Worm (Caenorhabditis elegans): ENCODE data around the gene C34F11.8.

C34F11.8 gene

ce11 chrII:5218349-5218748, 7.6 kb upstream of the C34F11.8 start:
- TF ChIP-seq lsy-2 (tag; optimal IDR thresholded peaks at IDR 0.05): no peak
- TF ChIP-seq pqm-1 (tag; optimal IDR thresholded peaks at IDR 0.05): no peak
- TF ChIP-seq zip-4 (GFP tag; optimal IDR thresholded peaks at IDR 0.05): no peak
- TF ChIP-seq efl-1 (optimal IDR thresholded peaks at IDR 0.05): no peak
- peak in 1 of 2 experiments; percentile 58 for TF ChIP-seq efl-1 (GFP tag; optimal IDR thresholded peaks at IDR 0.05 in 1 of 2)

- no peak for TF ChIP-seq elt-3 (tag; optimal IDR thresholded peaks at IDR 0.05)
- TF ChIP-seq lin-39 (tag; optimal IDR thresholded peaks at IDR 0.05): no peak
- no peak for TF ChIP-seq ztf-4 (tag; optimal IDR thresholded peaks at IDR 0.05)
- no peak for TF ChIP-seq xbp-1 (tag; optimal IDR thresholded peaks at IDR 0.05)
- no peak for TF ChIP-seq unc-86 (tag; optimal IDR thresholded peaks at IDR 0.05)
- no peak for TF ChIP-seq blmp-1 (tag; optimal IDR thresholded peaks at IDR 0.05)
- TF ChIP-seq pqm-1 (tag; optimal IDR thresholded peaks at IDR 0.05): no peak
- TF ChIP-seq mdl-1 (tag; optimal IDR thresholded peaks at IDR 0.05): no peak
- no peak for TF ChIP-seq nhr-11 (tag; optimal IDR thresholded peaks at IDR 0.05)
Measured at ce11 chrII:5212675-5213074, 1.9 kb upstream of the C34F11.8 start, which contains the start of gene C34F11.1. Gene C34F11.1, plus strand, starts transcription at chrII:5212975.

- TF ChIP-seq sox-4 (tag; optimal IDR thresholded peaks at IDR 0.05): no peak
- no peak for TF ChIP-seq blmp-1 (tag; optimal IDR thresholded peaks at IDR 0.05)
- no peak for TF ChIP-seq ztf-11 (tag; optimal IDR thresholded peaks at IDR 0.05)
- no peak for TF ChIP-seq nhr-19 (GFP tag; conservative IDR thresholded peaks at IDR 0.05)
- no peak for TF ChIP-seq nhr-28 (tag; optimal IDR thresholded peaks at IDR 0.05)
- TF ChIP-seq irx-1 (tag; optimal IDR thresholded peaks at IDR 0.05): no peak
- no peak for TF ChIP-seq lin-35 (GFP tag; optimal IDR thresholded peaks at IDR 0.05)
- no peak for TF ChIP-seq isw-1 (GFP tag; IDR thresholded peaks at IDR 0.05)
- no peak for TF ChIP-seq fkh-4 (tag; optimal IDR thresholded peaks at IDR 0.05; ENCODE audit: borderline replicate concordance)
- no peak for TF ChIP-seq nhr-71 (tag; optimal IDR thresholded peaks at IDR 0.05)
- TF ChIP-seq ets-5 (GFP tag; IDR thresholded peaks at IDR 0.05): no peak
- TF ChIP-seq lsy-2 (tag; optimal IDR thresholded peaks at IDR 0.05): no peak
- TF ChIP-seq lir-3 (tag; optimal IDR thresholded peaks at IDR 0.05; ENCODE audit: poor library complexity): no peak
- no peak for TF ChIP-seq rnt-1 (tag; optimal IDR thresholded peaks at IDR 0.05)
- no peak for TF ChIP-seq unc-130 (tag; optimal IDR thresholded peaks at IDR 0.05)
- no peak for TF ChIP-seq pax-3 (tag; optimal IDR thresholded peaks at IDR 0.05)
- no peak for TF ChIP-seq snu-23 (GFP tag; optimal IDR thresholded peaks at IDR 0.05)
- TF ChIP-seq nhr-20 (tag; optimal IDR thresholded peaks at IDR 0.05): no peak
Measured at ce11 chrII:5211970-5212369, 1.2 kb upstream of the C34F11.8 start, which contains the start of gene C34F11.2. Gene C34F11.2, plus strand, starts transcription at chrII:5212270.

- TF ChIP-seq efl-1 (optimal IDR thresholded peaks at IDR 0.05) (no peak), efl-1 (GFP tag; optimal IDR thresholded peaks at IDR 0.05 in 1 of 2) (peak in 1 of 2 experiments; percentile 61), lin-13 (GFP tag; optimal IDR thresholded peaks at IDR 0.05) (no peak)
Measured at ce11 chrII:5209122-5209521, 1.6 kb downstream of the C34F11.8 start.

- TF ChIP-seq elt-2 (tag; optimal IDR thresholded peaks at IDR 0.05) (peak; percentile 36), efl-1 (optimal IDR thresholded peaks at IDR 0.05) (no peak), efl-1 (GFP tag; optimal IDR thresholded peaks at IDR 0.05 in 1 of 2) (peak in 1 of 2 experiments; percentile 86), nhr-76 (tag; optimal IDR thresholded peaks at IDR 0.05) (no peak), lsy-2 (tag; optimal IDR thresholded peaks at IDR 0.05) (no peak), ets-5 (GFP tag; IDR thresholded peaks at IDR 0.05) (no peak)
Measured at ce11 chrII:5205286-5205685, 5.5 kb downstream of the C34F11.8 start.

ce11 chrII:5202930-5203329, 7.8 kb downstream of the C34F11.8 start, which contains the start of gene ampd-1:
Gene ampd-1, plus strand, starts transcription at chrII:5203322.
- TF ChIP-seq nhr-85 (tag) (no peak), snu-23 (GFP tag; optimal IDR thresholded peaks at IDR 0.05) (peak; percentile 27), nhr-71 (tag; optimal IDR thresholded peaks at IDR 0.05) (peak; percentile 45), fkh-4 (tag; optimal IDR thresholded peaks at IDR 0.05; ENCODE audit: borderline replicate concordance) (no peak), elt-2 (tag; optimal IDR thresholded peaks at IDR 0.05) (peak; percentile 89), nhr-90 (tag; optimal IDR thresholded peaks at IDR 0.05; ENCODE audit: poor library complexity) (peak; percentile 1), unc-62 (GFP tag; optimal IDR thresholded peaks at IDR 0.05) (no peak), lin-14 (GFP tag; optimal IDR thresholded peaks at IDR 0.05) (peak; percentile 15), efl-1 (optimal IDR thresholded peaks at IDR 0.05) (no peak), efl-1 (GFP tag; optimal IDR thresholded peaks at IDR 0.05 in 1 of 2) (peak in 1 of 2 experiments; percentile 85), lin-35 (GFP tag; optimal IDR thresholded peaks at IDR 0.05) (peak in 1 of 2 experiments; percentile 37), xbp-1 (tag; optimal IDR thresholded peaks at IDR 0.05) (no peak)

Measured in whole organism, L1 larva.